Worm (Caenorhabditis elegans): ENCODE results near the gene Y43F8B.14.

DNA sequence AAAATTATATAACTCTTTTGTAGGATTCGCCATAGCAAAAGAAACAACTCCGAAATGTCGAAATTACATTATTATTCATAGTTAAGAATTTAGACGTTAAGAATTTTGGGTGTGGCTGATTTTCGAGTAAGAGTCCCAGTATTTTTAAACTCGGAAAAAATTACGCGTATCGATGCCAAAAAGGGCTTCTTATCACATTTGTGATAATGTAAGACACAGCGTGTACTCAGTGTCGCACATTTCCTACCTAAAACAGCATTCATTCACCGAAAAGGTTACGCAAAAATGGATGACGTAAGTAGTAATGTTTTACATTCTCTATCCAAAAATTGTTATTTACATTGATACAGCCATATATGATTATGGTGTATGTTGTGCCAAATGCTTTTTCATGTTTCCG lies 6.2 kb downstream of the Y43F8B.14 start, which contains the start of gene M04C3.5:
- TF ChIP-seq pes-1 (GFP tag; IDR thresholded peaks at IDR 0.05) (no peak), ama-1 (optimal IDR thresholded peaks at IDR 0.05) (no peak), ets-7 (tag; optimal IDR thresholded peaks at IDR 0.05) (no peak), aly-1 (tag; optimal IDR thresholded peaks at IDR 0.05) (no peak), tra-4 (tag; optimal IDR thresholded peaks at IDR 0.05) (no peak), ceh-36 (tag; optimal IDR thresholded peaks at IDR 0.05) (no peak), B0310.2 (tag; optimal IDR thresholded peaks at IDR 0.05) (no peak), flt-1 (GFP tag; IDR thresholded peaks at IDR 0.05) (no peak)

All from whole organism, early embryonic.